Worm (Caenorhabditis elegans) whole organism, L2 larva: Measurements from ENCODE around the gene fbxa-78.

ENCODE experiments used
- C34F6.9 ChIP-seq: fragments of 150-350 bp; optimal IDR thresholded peaks from 2 replicates; lab custom pipeline; 2014; ENCODE audit warnings: missing biosample characterization, missing genetic modification characterization
- F13H6.1 ChIP-seq: sonication (generic microtip); optimal IDR thresholded peaks from 2 replicates; lab custom pipeline; 2016; ENCODE audit warnings: missing genetic modification characterization, missing compliant biosample characterization
- R02D3.7 ChIP-seq: fragments of 150-350 bp; optimal IDR thresholded peaks from 2 replicates; lab custom pipeline; 2014; ENCODE audit warnings: missing biosample characterization, missing genetic modification characterization
- Y55F3AM.14 ChIP-seq: fragments of 200-800 bp; sonication (Bioruptor generic); optimal IDR thresholded peaks from 2 replicates; lab custom pipeline; 2018; ENCODE audit warnings: mild to moderate bottlenecking, missing genetic modification characterization, missing compliant biosample characterization
- ZK546.5 ChIP-seq: sonication (generic microtip); optimal IDR thresholded peaks from 2 replicates; lab custom pipeline; 2017; ENCODE audit warnings: missing biosample characterization, missing genetic modification characterization
- alr-1 ChIP-seq: fragments of 150-350 bp; optimal IDR thresholded peaks from 2 replicates; lab custom pipeline; 2014; ENCODE audit warnings: missing biosample characterization, missing genetic modification characterization
- ama-1 ChIP-seq: fragments of 150-350 bp; optimal IDR thresholded peaks from 2 replicates; lab custom pipeline; 2018; ENCODE audit warnings: inconsistent platforms
- blmp-1 ChIP-seq: sonication (generic microtip); optimal IDR thresholded peaks from 2 replicates; lab custom pipeline; 2017; ENCODE audit warnings: missing genetic modification characterization, mild to moderate bottlenecking, missing compliant biosample characterization, antibody characterized with exemption, moderate library complexity; ENCODE audit not compliant: insufficient read depth
- ceh-82 ChIP-seq: fragments of 150-350 bp; optimal IDR thresholded peaks from 2 replicates; lab custom pipeline; 2014; ENCODE audit warnings: missing biosample characterization, missing genetic modification characterization
- crh-2 ChIP-seq: sonication (generic microtip); optimal IDR thresholded peaks from 2 replicates; lab custom pipeline; 2017; ENCODE audit warnings: missing biosample characterization, missing genetic modification characterization
- elt-3 ChIP-seq: sonication (generic microtip); optimal IDR thresholded peaks from 2 replicates; lab custom pipeline; 2017; ENCODE audit warnings: missing biosample characterization, missing genetic modification characterization
- fos-1 ChIP-seq: fragments of 150-350 bp; optimal IDR thresholded peaks from 2 replicates; lab custom pipeline; 2014; ENCODE audit warnings: missing biosample characterization, missing genetic modification characterization
- gmeb-1 ChIP-seq: fragments of 150-350 bp; optimal IDR thresholded peaks from 2 replicates; lab custom pipeline; 2014; ENCODE audit warnings: missing biosample characterization, missing genetic modification characterization
- lin-13 ChIP-seq: fragments of 150-350 bp; optimal IDR thresholded peaks from 2 replicates; lab custom pipeline; 2014; ENCODE audit warnings: missing biosample characterization, missing genetic modification reagents, missing genetic modification characterization
- lin-39 ChIP-seq: fragments of 150-350 bp; optimal IDR thresholded peaks from 2 replicates; lab custom pipeline; 2014; ENCODE audit warnings: missing biosample characterization, missing genetic modification reagents, missing genetic modification characterization
- lsy-2 ChIP-seq, 2 experiments: fragments of 150-350 bp in 1 of 2; sonication (generic microtip) in 1 of 2; optimal IDR thresholded peaks; 2 replicates each; lab custom pipeline; 2014 to 2017; ENCODE audit warnings: missing biosample characterization in 2 of 2, missing genetic modification characterization in 2 of 2
- mdl-1 ChIP-seq, 2 experiments: fragments of 150-350 bp in 1 of 2; sonication (generic microtip) in 1 of 2; optimal IDR thresholded peaks; 2 replicates each; lab custom pipeline; 2017; ENCODE audit warnings: missing biosample characterization in 2 of 2, missing genetic modification characterization in 2 of 2
- nhr-10 ChIP-seq: sonication (generic microtip); optimal IDR thresholded peaks from 2 replicates; lab custom pipeline; 2017; ENCODE audit warnings: missing biosample characterization, missing genetic modification characterization
- nhr-11 ChIP-seq: fragments of 150-350 bp; optimal IDR thresholded peaks from 2 replicates; lab custom pipeline; 2014; ENCODE audit warnings: missing biosample characterization, missing genetic modification characterization
- nhr-12 ChIP-seq: fragments of 150-350 bp; optimal IDR thresholded peaks from 2 replicates; lab custom pipeline; 2014; ENCODE audit warnings: missing biosample characterization, missing genetic modification characterization
- nhr-129 ChIP-seq: fragments of 150-350 bp; optimal IDR thresholded peaks from 2 replicates; lab custom pipeline; 2014; ENCODE audit warnings: missing biosample characterization, missing genetic modification characterization
- nhr-21 ChIP-seq: fragments of 150-350 bp; optimal IDR thresholded peaks from 2 replicates; lab custom pipeline; 2014; ENCODE audit warnings: missing biosample characterization, missing genetic modification characterization
- nhr-23 ChIP-seq: fragments of 150-350 bp; optimal IDR thresholded peaks from 2 replicates; lab custom pipeline; 2014; ENCODE audit warnings: missing biosample characterization, missing genetic modification reagents, missing genetic modification characterization
- nhr-237 ChIP-seq: fragments of 150-350 bp; optimal IDR thresholded peaks from 2 replicates; lab custom pipeline; 2014; ENCODE audit warnings: missing biosample characterization, missing genetic modification characterization
- nhr-25 ChIP-seq: fragments of 150-350 bp; sonication (generic microtip); optimal IDR thresholded peaks from 3 replicates; lab custom pipeline; 2014; ENCODE audit warnings: missing biosample characterization, missing genetic modification characterization
- nhr-6 ChIP-seq: fragments of 150-350 bp; optimal IDR thresholded peaks from 2 replicates; lab custom pipeline; 2014; ENCODE audit warnings: missing biosample characterization, missing genetic modification characterization
- peb-1 ChIP-seq: fragments of 150-350 bp; optimal IDR thresholded peaks from 2 replicates; lab custom pipeline; 2014; ENCODE audit warnings: missing biosample characterization, missing genetic modification characterization
- skn-1 ChIP-seq: sonication (generic microtip); optimal IDR thresholded peaks from 2 replicates; lab custom pipeline; 2017; ENCODE audit warnings: missing biosample characterization, missing genetic modification characterization
- sma-3 ChIP-seq: sonication (generic microtip); optimal IDR thresholded peaks from 2 replicates; lab custom pipeline; 2016; ENCODE audit warnings: missing genetic modification reagents, missing genetic modification characterization, missing compliant biosample characterization
- sma-9 ChIP-seq, 2 experiments: fragments of 150-350 bp in 1 of 2; sonication (generic microtip) in 1 of 2; optimal IDR thresholded peaks; 2 replicates each; lab custom pipeline; 2014 to 2016; ENCODE audit warnings: missing genetic modification characterization in 2 of 2, mild to moderate bottlenecking in 1 of 2, missing biosample characterization in 1 of 2, missing compliant biosample characterization in 1 of 2, missing genetic modification reagents in 1 of 2, moderate library complexity in 1 of 2
- snpc-4 ChIP-seq: fragments of 150-350 bp; optimal IDR thresholded peaks from 2 replicates; lab custom pipeline; 2014; ENCODE audit warnings: missing biosample characterization, missing genetic modification characterization
- unc-39 ChIP-seq: fragments of 150-350 bp; optimal IDR thresholded peaks from 2 replicates; lab custom pipeline; 2014; ENCODE audit warnings: missing biosample characterization, missing genetic modification characterization
- unc-55 ChIP-seq: fragments of 150-350 bp; sonication (generic microtip); optimal IDR thresholded peaks from 3 replicates; lab custom pipeline; 2014; ENCODE audit warnings: missing biosample characterization, missing genetic modification reagents, missing genetic modification characterization
- unc-62 ChIP-seq: fragments of 150-350 bp; optimal IDR thresholded peaks from 2 replicates; lab custom pipeline; 2014; ENCODE audit warnings: missing biosample characterization, missing genetic modification reagents, missing genetic modification characterization

fbxa-78 gene

ce11 chrIII:1289139-1289538 lies 30.9 kb upstream of the fbxa-78 start:
- TF ChIP-seq snpc-4 (no peak), fos-1 (tag; lab: Kevin White, UChicago) (peak; percentile 70)

- TF ChIP-seq mdl-1 (tag; optimal IDR thresholded peaks at IDR 0.05; lab: Kevin White, UChicago) = no peak
- no peak for TF ChIP-seq ceh-82 (tag; lab: Kevin White, UChicago)
- no peak for TF ChIP-seq snpc-4
- no peak for TF ChIP-seq gmeb-1
- peak; percentile 64 for TF ChIP-seq nhr-129 (tag; lab: Kevin White, UChicago)
Measured at ce11 chrIII:1288473-1289056, 30.3 kb upstream of the fbxa-78 start, which contains the start of gene fbxa-50. fbxa-50 (minus strand) TSS chrIII:1288523.

- TF ChIP-seq C34F6.9 (tag; lab: Kevin White, UChicago) = peak; percentile 67
- no peak for TF ChIP-seq lin-39 (tag; lab: Kevin White, UChicago)
- peak; percentile 26 for TF ChIP-seq crh-2 (tag; lab: Kevin White, UChicago)
- no peak for TF ChIP-seq ZK546.5 (tag; lab: Kevin White, UChicago)
- no peak for TF ChIP-seq nhr-11 (tag; lab: Kevin White, UChicago)
- TF ChIP-seq fos-1 (tag; lab: Kevin White, UChicago) = peak; percentile 20
- TF ChIP-seq nhr-129 (tag; lab: Kevin White, UChicago) = peak; percentile 98
- TF ChIP-seq Y55F3AM.14 (GFP tag; lab: Kevin White, UChicago) = no peak
- no peak for TF ChIP-seq blmp-1
- no peak for TF ChIP-seq nhr-23
- peak; percentile 82 for TF ChIP-seq unc-55 (GFP tag; lab: Kevin White, UChicago)
- TF ChIP-seq gmeb-1 = no peak
- TF ChIP-seq lsy-2 (tag; optimal IDR thresholded peaks at IDR 0.05; lab: Kevin White, UChicago) = no peak
Measured at ce11 chrIII:1284584-1285046, 26.4 kb upstream of the fbxa-78 start, which contains the start of gene fbxa-37. fbxa-37 (plus strand) TSS chrIII:1284996.

- no peak for TF ChIP-seq nhr-11 (tag; lab: Kevin White, UChicago)
- TF ChIP-seq fos-1 (tag; lab: Kevin White, UChicago) = peak; percentile 97
- TF ChIP-seq nhr-21 (tag; lab: Kevin White, UChicago) = no peak
- TF ChIP-seq gmeb-1 = peak; percentile 54
- TF ChIP-seq R02D3.7 (tag; lab: Kevin White, UChicago) = no peak
- no peak for TF ChIP-seq elt-3 (tag; lab: Kevin White, UChicago)
- peak; percentile 95 for TF ChIP-seq nhr-129 (tag; lab: Kevin White, UChicago)
- no peak for TF ChIP-seq nhr-12 (tag; lab: Kevin White, UChicago)
- TF ChIP-seq peb-1 (tag; lab: Kevin White, UChicago) = no peak
- no peak for TF ChIP-seq alr-1 (tag; lab: Kevin White, UChicago)
- TF ChIP-seq nhr-237 (tag; lab: Kevin White, UChicago) = no peak
- no peak for TF ChIP-seq snpc-4
- TF ChIP-seq lsy-2 (tag; optimal IDR thresholded peaks at IDR 0.05; lab: Kevin White, UChicago) = peak in 1 of 2 experiments; percentile 18
- peak; percentile 10 for TF ChIP-seq sma-9 (GFP tag; optimal IDR thresholded peaks at IDR 0.05; lab: Kevin White, UChicago)
- TF ChIP-seq sma-9 (tag; optimal IDR thresholded peaks at IDR 0.05; lab: Kevin White, UChicago) = no peak
- TF ChIP-seq crh-2 (tag; lab: Kevin White, UChicago) = peak; percentile 60
- TF ChIP-seq ama-1 (lab: Kevin White, UChicago) = no peak
- no peak for TF ChIP-seq lin-13 (GFP tag; lab: Kevin White, UChicago)
- no peak for TF ChIP-seq nhr-6 (tag; lab: Kevin White, UChicago)
- peak; percentile 82 for TF ChIP-seq skn-1
- TF ChIP-seq F13H6.1 (tag; lab: Kevin White, UChicago) = peak; percentile 70
- TF ChIP-seq sma-3 (GFP tag; lab: Kevin White, UChicago) = peak; percentile 50
- no peak for TF ChIP-seq lin-39 (tag; lab: Kevin White, UChicago)
Measured at ce11 chrIII:1279197-1279596, 20.9 kb upstream of the fbxa-78 start.

ce11 chrIII:1275513-1275912 lies 17.3 kb upstream of the fbxa-78 start, which contains the start of gene fbxa-30:
fbxa-30 (minus strand) TSS chrIII:1275613.
- TF ChIP-seq nhr-10 (tag; lab: Kevin White, UChicago) (no peak), unc-39 (tag; lab: Kevin White, UChicago) (no peak), nhr-11 (tag; lab: Kevin White, UChicago) (no peak), nhr-25 (tag; lab: Kevin White, UChicago) (no peak), nhr-12 (tag; lab: Kevin White, UChicago) (no peak), nhr-21 (tag; lab: Kevin White, UChicago) (no peak), unc-55 (GFP tag; lab: Kevin White, UChicago) (no peak), fos-1 (tag; lab: Kevin White, UChicago) (no peak), lin-13 (GFP tag; lab: Kevin White, UChicago) (no peak), elt-3 (tag; lab: Kevin White, UChicago) (no peak), unc-62 (no peak)
